Fruit fly (Drosophila melanogaster): Measurements from ENCODE around the gene Nmd3.
A peak's percentile ranks its signal among the peaks of the same experiment; 100 is the strongest.

- TF ChIP-seq CG13204 (GFP tag; optimal IDR thresholded peaks at IDR 0.05) (no peak), rn (GFP tag; IDR thresholded peaks at IDR 0.05) (no peak), CG10348 (GFP tag; IDR thresholded peaks at IDR 0.05) (0 out of 2 replicates have a peak, but pooled peaks have one; percentile 39)
Measured at dm6 chrX:2208641-2209241, 24.3 kb upstream of the Nmd3 start.

Measured in whole organism, pupa.